Worm (Caenorhabditis elegans) whole organism, L1 larva: ENCODE measurements around the gene K08C7.7.
A peak's percentile ranks its signal among the peaks of the same experiment; 100 is the strongest.

ENCODE experiments used
- C04F5.9 ChIP-seq: sonication (generic microtip); optimal IDR thresholded peaks from 2 replicates; lab custom pipeline; 2016; ENCODE audit warnings: missing genetic modification characterization, missing compliant biosample characterization
- C34B4.2 ChIP-seq: sonication (generic microtip); optimal IDR thresholded peaks from 2 replicates; lab custom pipeline; 2017; ENCODE audit warnings: mild to moderate bottlenecking, missing genetic modification characterization, missing compliant biosample characterization
- F16B12.6 ChIP-seq: fragments of 150-350 bp; optimal IDR thresholded peaks from 2 replicates; lab custom pipeline; 2014; ENCODE audit warnings: missing biosample characterization, missing genetic modification characterization
- aly-2 ChIP-seq: fragments of 150-350 bp; optimal IDR thresholded peaks from 2 replicates; lab custom pipeline; 2014; ENCODE audit warnings: missing biosample characterization, missing genetic modification characterization
- ama-1 ChIP-seq: fragments of 150-350 bp; optimal IDR thresholded peaks from 2 replicates; lab custom pipeline; 2014
- blmp-1 ChIP-seq: fragments of 150-350 bp; optimal IDR thresholded peaks from 2 replicates; lab custom pipeline; 2014; ENCODE audit warnings: missing biosample characterization, missing genetic modification characterization
- ceh-82 ChIP-seq, 3 experiments: fragments of 150-350 bp in 1 of 3; sonication (generic microtip) in 2 of 3; optimal IDR thresholded peaks; 2 replicates each; lab custom pipeline; 2014 to 2017; ENCODE audit warnings: missing biosample characterization in 3 of 3, missing genetic modification characterization in 3 of 3
- ces-1 ChIP-seq: fragments of 150-350 bp; optimal IDR thresholded peaks from 2 replicates; lab custom pipeline; 2014; ENCODE audit warnings: missing biosample characterization, missing genetic modification reagents, missing genetic modification characterization
- egl-13 ChIP-seq: sonication (generic microtip); optimal IDR thresholded peaks from 2 replicates; lab custom pipeline; 2016; ENCODE audit warnings: missing genotype, missing genetic modification reagents, missing genetic modification characterization, missing compliant biosample characterization
- elt-2 ChIP-seq: sonication (generic microtip); optimal IDR thresholded peaks from 2 replicates; lab custom pipeline; 2016; ENCODE audit warnings: missing genetic modification characterization, mild to moderate bottlenecking, inconsistent platforms, missing compliant biosample characterization, missing genetic modification reagents
- ets-5 ChIP-seq: fragments of 200-800 bp; sonication (Bioruptor generic); IDR thresholded peaks from 2 replicates; pipeline ENCODE4 v1.3.6; 2022; ENCODE audit warnings: missing genetic modification characterization, missing compliant biosample characterization
- fkh-8 ChIP-seq: sonication (generic microtip); optimal IDR thresholded peaks from 2 replicates; lab custom pipeline; 2016; ENCODE audit warnings: mild to moderate bottlenecking, missing genetic modification characterization, missing compliant biosample characterization
- fos-1 ChIP-seq: fragments of 150-350 bp; optimal IDR thresholded peaks from 2 replicates; lab custom pipeline; 2014; ENCODE audit warnings: missing biosample characterization, missing genetic modification characterization
- hlh-17 ChIP-seq: fragments of 200-800 bp; sonication (Bioruptor generic); optimal IDR thresholded peaks from 2 replicates; lab custom pipeline; 2018; ENCODE audit warnings: missing genetic modification characterization, mild to moderate bottlenecking, missing compliant biosample characterization, moderate library complexity, borderline replicate concordance
- hpl-2 ChIP-seq: fragments of 150-350 bp; optimal IDR thresholded peaks from 2 replicates; lab custom pipeline; 2014; ENCODE audit warnings: missing biosample characterization, missing genetic modification reagents, missing genetic modification characterization
- irx-1 ChIP-seq: sonication (generic microtip); optimal IDR thresholded peaks from 2 replicates; lab custom pipeline; 2016; ENCODE audit warnings: missing genetic modification characterization, missing compliant biosample characterization
- isw-1 ChIP-seq: fragments of 200-800 bp; sonication (Bioruptor generic); IDR thresholded peaks from 2 replicates; pipeline ENCODE4 v1.3.6; 2022; ENCODE audit warnings: missing genetic modification characterization, missing compliant biosample characterization
- jun-1 ChIP-seq: fragments of 150-350 bp; optimal IDR thresholded peaks from 2 replicates; lab custom pipeline; 2014; ENCODE audit warnings: missing biosample characterization, missing genetic modification reagents, missing genetic modification characterization
- lin-14 ChIP-seq: fragments of 200-800 bp; sonication (Bioruptor generic); optimal IDR thresholded peaks from 2 replicates; lab custom pipeline; 2018; ENCODE audit warnings: mild to moderate bottlenecking, missing genetic modification characterization, moderate library complexity, missing compliant biosample characterization
- lin-39 ChIP-seq: fragments of 150-350 bp; optimal IDR thresholded peaks from 2 replicates; lab custom pipeline; 2014; ENCODE audit warnings: missing biosample characterization, missing genetic modification reagents, missing genetic modification characterization
- mab-9 ChIP-seq: fragments of 200-800 bp; sonication (Bioruptor generic); IDR thresholded peaks from 2 replicates; pipeline ENCODE4 v1.3.6; 2022; ENCODE audit warnings: missing genetic modification reagents, missing genetic modification characterization, missing compliant biosample characterization
- mdl-1 ChIP-seq, 2 experiments: fragments of 150-350 bp; optimal IDR thresholded peaks; 2 replicates each; lab custom pipeline; 2014 to 2017; ENCODE audit warnings: missing biosample characterization in 2 of 2, missing genetic modification characterization in 2 of 2, inconsistent platforms in 1 of 2
- mep-1 ChIP-seq: fragments of 150-350 bp; optimal IDR thresholded peaks from 2 replicates; lab custom pipeline; 2014; ENCODE audit warnings: missing biosample characterization, missing genetic modification characterization
- nhr-19 ChIP-seq: fragments of 200-800 bp; sonication (Bioruptor generic); conservative IDR thresholded peaks from 2 replicates; pipeline ENCODE4 v1.3.6; 2022; ENCODE audit warnings: missing genetic modification characterization, missing compliant biosample characterization
- nhr-237 ChIP-seq: fragments of 150-350 bp; optimal IDR thresholded peaks from 2 replicates; lab custom pipeline; 2014; ENCODE audit warnings: missing biosample characterization, missing genetic modification characterization
- nhr-47 ChIP-seq: sonication (generic microtip); optimal IDR thresholded peaks from 2 replicates; lab custom pipeline; 2016; ENCODE audit warnings: mild to moderate bottlenecking, missing genetic modification characterization, moderate library complexity, missing compliant biosample characterization
- nhr-71 ChIP-seq: sonication (generic microtip); optimal IDR thresholded peaks from 2 replicates; lab custom pipeline; 2016; ENCODE audit warnings: mild to moderate bottlenecking, missing genetic modification characterization, moderate library complexity, missing compliant biosample characterization
- nhr-77 ChIP-seq: fragments of 150-350 bp; optimal IDR thresholded peaks from 2 replicates; lab custom pipeline; 2014; ENCODE audit warnings: missing biosample characterization, missing genetic modification characterization
- pqm-1 ChIP-seq: sonication (generic microtip); optimal IDR thresholded peaks from 3 replicates; lab custom pipeline; 2017; ENCODE audit warnings: missing biosample characterization, missing genetic modification characterization
- rnt-1 ChIP-seq: sonication (generic microtip); optimal IDR thresholded peaks from 2 replicates; lab custom pipeline; 2016; ENCODE audit warnings: mild to moderate bottlenecking, missing genetic modification characterization, moderate library complexity, missing compliant biosample characterization
- snu-23 ChIP-seq: sonication (generic microtip); optimal IDR thresholded peaks from 2 replicates; lab custom pipeline; 2016; ENCODE audit warnings: missing genetic modification characterization, missing compliant biosample characterization
- sptf-1 ChIP-seq: fragments of 150-350 bp; optimal IDR thresholded peaks from 2 replicates; lab custom pipeline; 2014; ENCODE audit warnings: missing biosample characterization, missing genetic modification characterization
- swsn-7 ChIP-seq: sonication (generic microtip); optimal IDR thresholded peaks from 2 replicates; lab custom pipeline; 2016; ENCODE audit warnings: missing genetic modification characterization, missing compliant biosample characterization
- tlp-1 ChIP-seq: fragments of 150-350 bp; optimal IDR thresholded peaks from 2 replicates; lab custom pipeline; 2014; ENCODE audit warnings: missing biosample characterization, missing genetic modification characterization
- unc-130 ChIP-seq: fragments of 150-350 bp; optimal IDR thresholded peaks from 2 replicates; lab custom pipeline; 2017; ENCODE audit warnings: missing biosample characterization, missing genetic modification characterization, inconsistent platforms
- unc-86 ChIP-seq: sonication (generic microtip); optimal IDR thresholded peaks from 2 replicates; lab custom pipeline; 2016; ENCODE audit warnings: missing genetic modification characterization, missing compliant biosample characterization
- xbp-1 ChIP-seq: sonication (generic microtip); optimal IDR thresholded peaks from 2 replicates; lab custom pipeline; 2016; ENCODE audit warnings: missing genetic modification characterization, missing compliant biosample characterization
- zag-1 ChIP-seq: fragments of 150-350 bp; optimal IDR thresholded peaks from 2 replicates; lab custom pipeline; 2014; ENCODE audit warnings: missing biosample characterization, missing genetic modification characterization
- zip-4 ChIP-seq: fragments of 200-800 bp; sonication (Bioruptor generic); optimal IDR thresholded peaks from 2 replicates; lab custom pipeline; 2018; ENCODE audit warnings: mild to moderate bottlenecking, missing genetic modification characterization, moderate library complexity, missing compliant biosample characterization

K08C7.7 gene

DNA sequence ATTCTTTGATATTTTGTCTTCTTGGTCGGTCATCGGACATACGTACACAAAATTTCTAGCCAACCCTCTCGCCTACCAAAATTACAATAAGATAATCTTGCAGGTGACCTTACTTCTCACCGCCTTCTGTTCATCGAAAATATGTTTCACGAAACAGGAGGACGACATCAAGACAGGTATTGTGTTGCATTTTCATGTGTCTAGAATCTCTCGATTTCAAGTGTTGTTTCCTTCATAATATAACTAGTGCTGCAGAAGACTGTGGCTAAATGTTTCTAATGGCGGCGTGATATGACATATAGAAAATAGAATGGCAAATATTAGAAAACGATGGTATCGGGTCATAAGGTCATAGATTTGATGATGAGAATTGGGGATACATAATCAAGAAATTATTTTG is 47.1 kb upstream of the K08C7.7 start (continued):
- TF ChIP-seq rnt-1 (tag; lab: Kevin White, UChicago) (no peak), nhr-47 (tag; lab: Kevin White, UChicago) (no peak), blmp-1 (tag; lab: Kevin White, UChicago) (peak; percentile 44), isw-1 (GFP tag; lab: Robert Waterston, UW) (no peak), elt-2 (no peak), zag-1 (tag; lab: Kevin White, UChicago) (no peak), C04F5.9 (no peak), unc-130 (tag; lab: Kevin White, UChicago) (no peak), snu-23 (GFP tag; lab: Kevin White, UChicago) (peak; percentile 24), mab-9 (GFP tag; lab: Robert Waterston, UW) (no peak), lin-14 (GFP tag; lab: Kevin White, UChicago) (peak; percentile 65), sptf-1 (tag; lab: Kevin White, UChicago) (no peak), egl-13 (tag; lab: Kevin White, UChicago) (no peak), ces-1 (GFP tag; lab: Kevin White, UChicago) (no peak)

DNA sequence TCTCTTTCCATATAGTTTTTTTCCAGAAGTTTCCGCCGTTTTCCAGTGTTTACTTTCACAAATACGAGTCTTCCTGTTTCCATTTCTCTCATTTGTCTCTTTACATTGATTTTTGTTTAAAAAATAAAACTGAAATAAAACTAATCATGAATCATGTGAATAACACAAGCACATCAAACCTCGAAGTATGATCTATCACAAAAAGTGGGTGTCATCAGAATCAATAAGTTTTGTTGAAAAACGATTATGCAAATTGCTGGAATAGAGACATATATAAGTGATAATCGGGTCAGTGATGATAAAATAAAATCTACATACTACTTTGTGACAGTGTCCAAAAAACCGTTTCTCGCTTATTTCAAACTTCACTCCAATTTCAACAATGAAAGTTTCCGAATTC is 43.4 kb upstream of the K08C7.7 start, which contains the start of gene R09H10.7:
TSS of gene R09H10.7 (plus strand) at position 301 of the 400 bp plus-strand sequence.
- TF ChIP-seq ceh-82 (tag; optimal IDR thresholded peaks at IDR 0.05; lab: Kevin White, UChicago) (no peak), unc-130 (tag; lab: Kevin White, UChicago) (no peak), nhr-71 (tag; lab: Kevin White, UChicago) (no peak), xbp-1 (tag; lab: Kevin White, UChicago) (no peak), nhr-19 (GFP tag; lab: Robert Waterston, UW) (no peak), C34B4.2 (tag; lab: Kevin White, UChicago) (no peak), nhr-77 (tag; lab: Kevin White, UChicago) (no peak), ets-5 (GFP tag; lab: Robert Waterston, UW) (no peak), irx-1 (no peak), hlh-17 (no peak), fos-1 (no peak), jun-1 (tag; lab: Kevin White, UChicago) (no peak), pqm-1 (tag; lab: Kevin White, UChicago) (no peak), mdl-1 (tag; optimal IDR thresholded peaks at IDR 0.05; lab: Kevin White, UChicago) (no peak), aly-2 (tag; lab: Kevin White, UChicago) (no peak), fkh-8 (tag; lab: Kevin White, UChicago) (no peak), elt-2 (no peak)

DNA sequence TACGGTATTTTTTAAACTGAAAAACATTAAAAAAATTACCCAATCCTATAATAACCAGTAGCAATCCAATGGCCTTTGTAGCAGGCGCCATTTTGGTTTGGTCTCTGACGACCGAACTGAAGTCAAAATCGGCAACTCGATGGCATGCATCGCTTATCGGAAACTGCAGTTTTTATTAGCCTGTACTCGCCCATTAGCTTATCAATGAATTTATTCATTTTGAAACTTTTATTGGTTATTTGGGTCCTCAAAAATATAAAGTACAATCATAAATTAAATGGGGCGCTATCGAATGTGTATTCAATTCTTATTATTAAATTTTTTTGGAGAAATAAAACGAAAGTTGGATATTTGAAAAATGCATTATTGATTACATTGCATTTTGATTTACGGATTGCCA is 35.5 kb upstream of the K08C7.7 start, which contains the start of gene R09H10.5:
TSS of gene R09H10.5 (minus strand) at position 106 of the 400 bp plus-strand sequence.
- no peak for TF ChIP-seq nhr-237 (tag; lab: Kevin White, UChicago)
- peak; percentile 60 for TF ChIP-seq elt-2
- peak; percentile 58 for TF ChIP-seq tlp-1
- TF ChIP-seq nhr-71 (tag; lab: Kevin White, UChicago) = no peak
- no peak for TF ChIP-seq ama-1 (lab: Kevin White, UChicago)
- no peak for TF ChIP-seq zip-4
- TF ChIP-seq hpl-2 = no peak

DNA sequence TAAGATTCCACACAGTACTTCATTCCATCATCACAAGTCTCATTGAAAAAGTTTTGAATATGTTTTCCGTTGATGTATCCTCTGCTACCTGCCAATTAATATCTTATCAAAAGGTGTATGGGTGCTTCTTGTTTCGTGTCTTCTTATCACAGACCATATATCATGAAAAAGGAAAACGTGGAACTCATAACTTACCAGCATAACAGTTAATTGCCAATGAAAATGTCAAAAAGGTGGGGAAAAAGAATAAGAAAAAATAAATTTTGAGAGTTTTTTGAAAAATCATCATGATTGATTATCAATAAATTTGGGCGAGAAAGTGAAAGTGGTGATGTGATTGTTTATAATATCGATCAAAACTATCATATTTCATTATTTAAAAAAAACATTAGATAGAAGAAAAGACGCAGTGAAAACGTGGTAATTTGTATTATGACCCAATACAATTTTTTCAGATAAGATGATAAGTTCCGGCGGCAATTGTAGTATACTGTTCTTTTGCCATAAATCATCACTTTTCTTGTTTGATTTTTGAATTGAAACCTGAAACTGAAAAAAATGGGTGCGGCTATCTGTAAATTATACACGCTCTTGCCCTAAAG is 33.2 kb upstream of the K08C7.7 start, which contains the start of gene F56C4.4:
TSS of gene F56C4.4 (minus strand) at position 315 of the 602 bp plus-strand sequence.
- TF ChIP-seq unc-86 (tag; lab: Kevin White, UChicago) = no peak
- TF ChIP-seq nhr-47 (tag; lab: Kevin White, UChicago) = no peak
- no peak for TF ChIP-seq swsn-7
- peak; percentile 63 for TF ChIP-seq elt-2
- no peak for TF ChIP-seq lin-39 (tag; lab: Kevin White, UChicago)
- no peak for TF ChIP-seq mep-1
- TF ChIP-seq lin-14 (GFP tag; lab: Kevin White, UChicago) = peak; percentile 2
- TF ChIP-seq nhr-237 (tag; lab: Kevin White, UChicago) = no peak
- peak; percentile 31 for TF ChIP-seq blmp-1 (tag; lab: Kevin White, UChicago)
- TF ChIP-seq hlh-17 = no peak
- TF ChIP-seq F16B12.6 = no peak
- no peak for TF ChIP-seq rnt-1 (tag; lab: Kevin White, UChicago)
